Worm (Caenorhabditis elegans) whole organism, young adult: ENCODE measurements around the gene spin-4.

Experiments
- B0336.3 ChIP-seq: fragments of 200-800 bp; sonication (Bioruptor generic); IDR thresholded peaks from 2 replicates; pipeline ENCODE4 v1.3.6; 2022; ENCODE audit warnings: missing genetic modification characterization, missing compliant biosample characterization
- C06A6.2 ChIP-seq: fragments of 200-800 bp; sonication (Bioruptor generic); conservative IDR thresholded peaks from 2 replicates; pipeline ENCODE4 v1.3.6; 2022; ENCODE audit warnings: missing genetic modification characterization, missing compliant biosample characterization
- C17E4.6 ChIP-seq: fragments of 200-800 bp; sonication (Bioruptor generic); IDR thresholded peaks from 2 replicates; pipeline ENCODE4 v1.3.6; 2022; ENCODE audit warnings: missing genetic modification reagents, missing genetic modification characterization, missing compliant biosample characterization
- F52B5.7 ChIP-seq: sonication (generic microtip); optimal IDR thresholded peaks from 2 replicates; lab custom pipeline; 2016; ENCODE audit warnings: mild to moderate bottlenecking, missing genetic modification characterization, missing compliant biosample characterization
- F57A8.1 ChIP-seq: fragments of 200-800 bp; sonication (Bioruptor generic); optimal IDR thresholded peaks from 2 replicates; lab custom pipeline; 2018; ENCODE audit warnings: mild to moderate bottlenecking, missing genetic modification characterization, moderate library complexity, missing compliant biosample characterization
- K11D2.4 ChIP-seq: fragments of 200-800 bp; sonication (Bioruptor generic); IDR thresholded peaks from 2 replicates; pipeline ENCODE4 v1.3.6; 2022; ENCODE audit warnings: missing genetic modification reagents, missing genetic modification characterization, missing compliant biosample characterization
- T26A5.8 ChIP-seq: sonication (generic microtip); optimal IDR thresholded peaks from 2 replicates; lab custom pipeline; 2016; ENCODE audit warnings: missing genetic modification characterization, missing compliant biosample characterization
- Y53F4B.3 ChIP-seq: fragments of 200-800 bp; sonication (Bioruptor generic); IDR thresholded peaks from 2 replicates; pipeline ENCODE4 v1.3.6; 2022; ENCODE audit warnings: missing genetic modification reagents, missing genetic modification characterization, missing compliant biosample characterization
- akir-1 ChIP-seq: fragments of 200-800 bp; sonication (Bioruptor generic); optimal IDR thresholded peaks from 2 replicates; lab custom pipeline; 2018; ENCODE audit warnings: mild to moderate bottlenecking, missing genetic modification characterization, moderate library complexity, missing compliant biosample characterization
- attf-3 ChIP-seq: fragments of 200-800 bp; sonication (Bioruptor generic); conservative IDR thresholded peaks from 2 replicates; pipeline ENCODE4 v1.3.6; 2022; ENCODE audit warnings: missing genetic modification reagents, missing genetic modification characterization, missing compliant biosample characterization
- attf-5 ChIP-seq: fragments of 200-800 bp; sonication (Bioruptor generic); optimal IDR thresholded peaks from 2 replicates; lab custom pipeline; 2018; ENCODE audit warnings: mild to moderate bottlenecking, missing genetic modification characterization, missing compliant biosample characterization
- bed-1 ChIP-seq: fragments of 200-800 bp; sonication (Bioruptor generic); IDR thresholded peaks from 2 replicates; pipeline ENCODE4 v1.3.6; 2022; ENCODE audit warnings: missing genetic modification reagents, missing genetic modification characterization, missing compliant biosample characterization
- cebp-2 ChIP-seq: fragments of 200-800 bp; sonication (Bioruptor generic); IDR thresholded peaks from 2 replicates; pipeline ENCODE4 v1.3.6; 2022; ENCODE audit warnings: missing genetic modification characterization, missing compliant biosample characterization
- ceh-40 ChIP-seq: fragments of 200-800 bp; sonication (Bioruptor generic); IDR thresholded peaks from 2 replicates; pipeline ENCODE4 v1.3.6; 2022; ENCODE audit warnings: missing genetic modification characterization, missing compliant biosample characterization
- ceh-58 ChIP-seq: fragments of 200-800 bp; sonication (Bioruptor generic); IDR thresholded peaks from 2 replicates; pipeline ENCODE4 v1.3.6; 2022; ENCODE audit warnings: missing genetic modification characterization, missing compliant biosample characterization
- ceh-91 ChIP-seq: fragments of 200-800 bp; sonication (Bioruptor generic); IDR thresholded peaks from 2 replicates; pipeline ENCODE4 v1.3.6; 2022; ENCODE audit warnings: missing genetic modification reagents, missing genetic modification characterization, missing compliant biosample characterization
- dpff-1 ChIP-seq: sonication (generic microtip); optimal IDR thresholded peaks from 2 replicates; lab custom pipeline; 2017; ENCODE audit warnings: mild to moderate bottlenecking, missing genetic modification characterization, missing compliant biosample characterization
- dpl-1 ChIP-seq: fragments of 150-350 bp; optimal IDR thresholded peaks from 2 replicates; lab custom pipeline; 2014; ENCODE audit warnings: missing biosample characterization, missing genetic modification reagents, missing genetic modification characterization
- egl-18 ChIP-seq: fragments of 200-800 bp; sonication (Bioruptor generic); IDR thresholded peaks from 2 replicates; pipeline ENCODE4 v1.3.6; 2022; ENCODE audit warnings: missing genetic modification reagents, missing genetic modification characterization, missing compliant biosample characterization
- egl-44 ChIP-seq: fragments of 200-800 bp; sonication (Bioruptor generic); IDR thresholded peaks from 2 replicates; pipeline ENCODE4 v1.3.6; 2022; ENCODE audit warnings: missing genetic modification reagents, missing genetic modification characterization, missing compliant biosample characterization
- egrh-3 ChIP-seq: fragments of 200-800 bp; sonication (Bioruptor generic); IDR thresholded peaks from 2 replicates; pipeline ENCODE4 v1.3.6; 2022; ENCODE audit warnings: missing genetic modification reagents, missing genetic modification characterization, missing compliant biosample characterization
- ekl-4 ChIP-seq: fragments of 200-800 bp; sonication (Bioruptor generic); IDR thresholded peaks from 2 replicates; pipeline ENCODE4 v1.3.6; 2022; ENCODE audit warnings: missing genetic modification reagents, missing genetic modification characterization, missing compliant biosample characterization
- ets-4 ChIP-seq: fragments of 200-800 bp; sonication (Bioruptor generic); optimal IDR thresholded peaks from 2 replicates; lab custom pipeline; 2018; ENCODE audit warnings: mild to moderate bottlenecking, missing genetic modification characterization, missing compliant biosample characterization
- hlh-12 ChIP-seq: sonication (generic microtip); optimal IDR thresholded peaks from 2 replicates; lab custom pipeline; 2016; ENCODE audit warnings: missing genetic modification characterization, missing compliant biosample characterization
- hmg-20 ChIP-seq: fragments of 200-800 bp; sonication (Bioruptor generic); IDR thresholded peaks from 2 replicates; pipeline ENCODE4 v1.3.6; 2022; ENCODE audit warnings: missing genetic modification reagents, missing genetic modification characterization, missing compliant biosample characterization
- let-607 ChIP-seq, 2 experiments: fragments of 200-800 bp in 1 of 2; sonication (Bioruptor generic) in 1 of 2; sonication (generic microtip) in 1 of 2; optimal IDR thresholded peaks; 2 replicates each; lab custom pipeline; 2016 to 2018; ENCODE audit warnings: mild to moderate bottlenecking in 2 of 2, missing compliant biosample characterization in 2 of 2, missing genetic modification characterization in 2 of 2, moderate library complexity in 2 of 2, missing genotype in 1 of 2
- lin-26 ChIP-seq: fragments of 200-800 bp; sonication (Bioruptor generic); IDR thresholded peaks from 2 replicates; pipeline ENCODE4 v1.3.6; 2022; ENCODE audit warnings: missing genetic modification reagents, missing genetic modification characterization, missing compliant biosample characterization
- lsy-27 ChIP-seq: sonication (generic microtip); optimal IDR thresholded peaks from 2 replicates; lab custom pipeline; 2017; ENCODE audit warnings: missing genetic modification characterization, mild to moderate bottlenecking, missing compliant biosample characterization, antibody characterized with exemption, missing genotype, borderline replicate concordance; ENCODE audit not compliant: insufficient read depth
- madf-10 ChIP-seq: sonication (generic microtip); optimal IDR thresholded peaks from 2 replicates; lab custom pipeline; 2016; ENCODE audit warnings: mild to moderate bottlenecking, missing genetic modification characterization, missing compliant biosample characterization
- mes-4 ChIP-seq: sonication (generic microtip); optimal IDR thresholded peaks from 2 replicates; lab custom pipeline; 2016; ENCODE audit warnings: missing genotype, missing genetic modification characterization, missing compliant biosample characterization
- nhr-120 ChIP-seq: fragments of 200-800 bp; sonication (Bioruptor generic); IDR thresholded peaks from 2 replicates; pipeline ENCODE4 v1.3.6; 2022; ENCODE audit warnings: missing genetic modification characterization, missing compliant biosample characterization
- nhr-179 ChIP-seq: sonication (generic microtip); optimal IDR thresholded peaks from 2 replicates; lab custom pipeline; 2016; ENCODE audit warnings: mild to moderate bottlenecking, missing genetic modification characterization, missing compliant biosample characterization
- nhr-80 ChIP-seq: sonication (generic microtip); optimal IDR thresholded peaks from 2 replicates; lab custom pipeline; 2016; ENCODE audit warnings: missing genetic modification characterization, missing compliant biosample characterization
- rec-8 ChIP-seq, 2 experiments: sonication (generic microtip); optimal IDR thresholded peaks; 2 replicates each; lab custom pipeline; 2016; ENCODE audit warnings: mild to moderate bottlenecking in 2 of 2, missing genetic modification characterization in 2 of 2, missing genetic modification reagents in 2 of 2, missing genotype in 2 of 2, missing biosample characterization in 1 of 2, missing compliant biosample characterization in 1 of 2, moderate library complexity in 1 of 2
- snpc-1.1 ChIP-seq: sonication (generic microtip); optimal IDR thresholded peaks from 2 replicates; lab custom pipeline; 2017; ENCODE audit warnings: missing genetic modification characterization, mild to moderate bottlenecking, missing compliant biosample characterization, antibody characterized with exemption, moderate library complexity, missing genotype, missing genetic modification reagents; ENCODE audit not compliant: insufficient read depth
- snpc-1.3 ChIP-seq: sonication (generic microtip); optimal IDR thresholded peaks from 2 replicates; lab custom pipeline; 2017; ENCODE audit warnings: missing genetic modification characterization, mild to moderate bottlenecking, missing compliant biosample characterization, antibody characterized with exemption, moderate library complexity, missing genotype, missing genetic modification reagents; ENCODE audit not compliant: insufficient read depth
- sptf-2 ChIP-seq: fragments of 200-800 bp; sonication (Bioruptor generic); optimal IDR thresholded peaks from 2 replicates; lab custom pipeline; 2018; ENCODE audit warnings: mild to moderate bottlenecking, missing genetic modification characterization, missing compliant biosample characterization
- tbx-9 ChIP-seq: sonication (generic microtip); optimal IDR thresholded peaks from 2 replicates; lab custom pipeline; 2016; ENCODE audit warnings: borderline replicate concordance, missing genetic modification characterization, inconsistent platforms, missing compliant biosample characterization
- zfh-2 ChIP-seq: fragments of 200-800 bp; sonication (Bioruptor generic); conservative IDR thresholded peaks from 2 replicates; pipeline ENCODE4 v1.3.6; 2022; ENCODE audit warnings: missing genetic modification reagents, missing genetic modification characterization, missing compliant biosample characterization
- ztf-22 ChIP-seq: fragments of 200-800 bp; sonication (Bioruptor generic); optimal IDR thresholded peaks from 2 replicates; lab custom pipeline; 2018; ENCODE audit warnings: mild to moderate bottlenecking, missing genetic modification characterization, moderate library complexity, missing compliant biosample characterization

Gene spin-4

DNA sequence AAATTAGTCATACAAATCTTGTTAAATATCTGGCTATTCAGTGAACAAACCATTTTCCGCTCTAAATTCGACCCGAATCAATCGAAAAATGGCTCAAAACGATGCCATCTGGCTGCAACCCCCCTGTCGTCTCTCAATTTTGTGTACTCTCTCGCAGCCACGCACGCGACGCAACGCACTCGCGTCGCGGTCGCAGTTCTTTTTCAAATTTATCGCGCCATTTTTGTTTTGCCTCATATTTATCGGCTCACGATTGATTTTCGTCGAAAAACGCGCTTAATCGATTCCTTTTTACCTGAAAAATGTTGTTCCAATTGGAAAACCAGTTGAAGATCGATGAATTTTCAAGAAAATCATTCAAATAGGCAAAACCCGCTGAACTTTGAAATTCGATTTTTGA lies 25.7 kb downstream of the spin-4 start (continued):
- TF ChIP-seq cebp-2 (GFP tag; lab: Robert Waterston, UW) (no peak), mes-4 (no peak), ceh-58 (GFP tag; lab: Robert Waterston, UW) (no peak), madf-10 (tag; lab: Kevin White, UChicago) (no peak), egrh-3 (GFP tag; lab: Robert Waterston, UW) (no peak), nhr-179 (tag; lab: Kevin White, UChicago) (no peak), attf-5 (GFP tag; lab: Kevin White, UChicago) (no peak), F52B5.7 (tag; lab: Kevin White, UChicago) (no peak), ekl-4 (GFP tag; lab: Robert Waterston, UW) (no peak), egl-44 (GFP tag; lab: Robert Waterston, UW) (no peak), ceh-40 (no peak), ceh-91 (GFP tag; lab: Robert Waterston, UW) (no peak), C17E4.6 (0 out of 2 replicates have a peak, but pooled peaks have one; percentile 43), B0336.3 (GFP tag; lab: Robert Waterston, UW) (no peak), nhr-80 (tag; lab: Kevin White, UChicago) (no peak), let-607 (tag; optimal IDR thresholded peaks at IDR 0.05; lab: Kevin White, UChicago) (no peak), attf-3 (GFP tag; lab: Robert Waterston, UW) (no peak), tbx-9 (tag; lab: Kevin White, UChicago) (no peak), Y53F4B.3 (GFP tag; lab: Robert Waterston, UW) (no peak), dpl-1 (GFP tag; lab: Kevin White, UChicago) (no peak), C06A6.2 (no peak), dpff-1 (tag; lab: Kevin White, UChicago) (no peak)

DNA sequence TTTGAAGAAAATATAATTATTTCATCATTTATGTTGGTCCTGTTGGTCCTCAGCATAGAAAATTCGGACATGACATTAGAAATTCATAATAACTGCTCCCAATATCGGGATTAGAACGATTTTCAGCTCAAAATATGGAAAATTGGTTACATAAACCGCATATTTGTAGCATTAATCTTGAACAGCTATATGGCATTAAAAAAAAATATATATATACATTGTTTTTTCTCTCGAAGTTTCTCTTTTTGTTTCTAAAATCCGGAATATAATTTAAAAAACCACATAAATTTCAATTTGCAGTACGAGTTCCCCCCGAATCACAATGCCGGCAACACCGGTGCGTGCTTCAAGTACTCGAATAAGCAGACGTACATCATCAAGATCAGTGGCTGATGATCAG lies 26.1 kb downstream of the spin-4 start, which contains the start of gene ssl-1:
TSS of gene ssl-1 (plus strand) at position 301 of the 400 bp plus-strand sequence.
- TF ChIP-seq hmg-20: no peak
- TF ChIP-seq ceh-91 (GFP tag; lab: Robert Waterston, UW): no peak
- no peak for TF ChIP-seq F57A8.1 (GFP tag; lab: Kevin White, UChicago)

DNA sequence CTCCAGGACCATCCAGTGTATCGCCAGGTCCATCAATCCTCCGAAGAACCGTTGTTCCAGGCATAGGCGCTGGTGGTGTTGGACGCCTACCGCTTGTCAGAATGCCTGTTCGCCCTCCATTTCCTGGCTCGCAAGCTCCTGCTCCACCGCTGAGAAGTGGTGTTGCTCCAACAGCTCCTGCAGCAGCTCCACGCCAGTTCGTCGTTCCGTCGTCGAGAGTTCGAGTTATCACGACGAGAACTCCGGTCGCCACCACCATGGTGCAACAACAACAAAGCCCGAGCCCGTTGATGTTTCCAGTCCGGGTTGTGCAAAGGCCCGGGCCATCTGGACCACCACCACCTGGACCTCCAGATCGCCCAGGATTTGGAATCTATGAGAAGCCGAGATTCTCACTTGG lies 40.0 kb downstream of the spin-4 start:
- TF ChIP-seq K11D2.4 (no peak), egrh-3 (GFP tag; lab: Robert Waterston, UW) (peak; percentile 54; the same call in 1 of the 2 replicates), zfh-2 (GFP tag; lab: Robert Waterston, UW) (peak; percentile 81), lin-26 (GFP tag; lab: Robert Waterston, UW) (peak; percentile 35; the same call in 1 of the 2 replicates)
- TF ChIP-seq, all 124 proteins: peak for 3

DNA sequence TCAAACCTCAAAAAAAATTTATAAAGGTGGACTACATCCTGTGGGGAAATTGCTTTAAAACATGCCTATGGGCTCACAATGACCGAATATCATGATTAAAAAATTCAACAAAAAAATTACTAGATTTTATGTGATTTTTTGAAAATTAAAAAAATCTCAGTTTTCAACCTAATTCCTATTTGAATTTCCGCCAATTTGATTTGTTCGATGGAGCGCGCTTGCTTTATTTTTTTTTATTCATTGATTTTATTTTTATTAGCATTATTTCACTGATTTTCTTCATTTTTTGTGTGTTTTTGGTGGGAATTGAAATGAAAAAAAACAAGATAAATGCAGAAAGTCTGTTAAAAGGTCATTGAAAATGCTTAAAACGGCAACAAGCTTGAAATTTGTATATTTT lies 50.8 kb downstream of the spin-4 start:
- TF ChIP-seq egl-18 (no peak), attf-3 (GFP tag; lab: Robert Waterston, UW) (no peak), lin-26 (GFP tag; lab: Robert Waterston, UW) (no peak), hlh-12 (tag; lab: Kevin White, UChicago) (no peak), bed-1 (GFP tag; lab: Robert Waterston, UW) (no peak), lsy-27 (tag; lab: Kevin White, UChicago) (no peak), nhr-120 (GFP tag; lab: Robert Waterston, UW) (no peak), T26A5.8 (tag; lab: Kevin White, UChicago) (no peak), ztf-22 (no peak), akir-1 (GFP tag; lab: Kevin White, UChicago) (no peak), rec-8 (tag; optimal IDR thresholded peaks at IDR 0.05; lab: Kevin White, UChicago) (no peak), snpc-1.3 (no peak), ets-4 (GFP tag; lab: Kevin White, UChicago) (no peak), sptf-2 (GFP tag; lab: Kevin White, UChicago) (no peak), tbx-9 (tag; lab: Kevin White, UChicago) (no peak), snpc-1.1 (tag; lab: Kevin White, UChicago) (no peak), C06A6.2 (no peak)
